Worm (Caenorhabditis elegans) whole organism, L4 larva: ENCODE data around the gene B0281.3.

Source experiments
- Y48G9A.11 ChIP-seq: fragments of 200-800 bp; sonication (Bioruptor generic); IDR thresholded peaks from 2 replicates; pipeline ENCODE4 v1.3.6; 2022; ENCODE audit warnings: missing genetic modification reagents, missing genetic modification characterization, missing compliant biosample characterization
- Y5F2A.4 ChIP-seq: fragments of 200-800 bp; sonication (Bioruptor generic); optimal IDR thresholded peaks from 2 replicates; lab custom pipeline; 2018; ENCODE audit warnings: mild to moderate bottlenecking, missing genetic modification characterization, missing compliant biosample characterization
- Y75B8A.6 ChIP-seq: fragments of 200-800 bp; sonication (Bioruptor generic); IDR thresholded peaks from 2 replicates; pipeline ENCODE4 v1.3.6; 2022; ENCODE audit warnings: missing genetic modification reagents, missing genetic modification characterization, missing compliant biosample characterization
- ZK546.5 ChIP-seq, 2 experiments: sonication (generic microtip); optimal IDR thresholded peaks; 2 replicates each; lab custom pipeline; 2017; ENCODE audit warnings: missing biosample characterization in 2 of 2, missing genetic modification characterization in 2 of 2
- aha-1 ChIP-seq: fragments of 150-350 bp; peaks from one replicate; lab custom pipeline; 2014; ENCODE audit warnings: missing biosample characterization, missing genetic modification characterization
- ama-1 ChIP-seq: fragments of 150-350 bp; optimal IDR thresholded peaks from 2 replicates; lab custom pipeline; 2014; ENCODE audit warnings: inconsistent platforms, mixed read lengths
- ceh-28 ChIP-seq: fragments of 150-350 bp; optimal IDR thresholded peaks from 2 replicates; lab custom pipeline; 2014; ENCODE audit warnings: missing biosample characterization, missing genetic modification reagents, missing genetic modification characterization
- ceh-82 ChIP-seq: sonication (generic microtip); optimal IDR thresholded peaks from 2 replicates; lab custom pipeline; 2017; ENCODE audit warnings: missing biosample characterization, missing genetic modification characterization
- cey-2 ChIP-seq: sonication (generic microtip); optimal IDR thresholded peaks from 3 replicates; lab custom pipeline; 2017; ENCODE audit warnings: missing genetic modification characterization, mild to moderate bottlenecking, missing compliant biosample characterization, antibody characterized with exemption, borderline replicate concordance; ENCODE audit not compliant: insufficient read depth
- duxl-1 ChIP-seq: sonication (generic microtip); optimal IDR thresholded peaks from 2 replicates; lab custom pipeline; 2016; ENCODE audit warnings: mild to moderate bottlenecking, missing genetic modification characterization, moderate library complexity, missing compliant biosample characterization; ENCODE audit not compliant: poor library complexity
- egl-43 ChIP-seq: fragments of 200-800 bp; sonication (Bioruptor generic); IDR thresholded peaks from 2 replicates; pipeline ENCODE4 v1.3.6; 2022; ENCODE audit warnings: missing genetic modification reagents, missing genetic modification characterization, missing compliant biosample characterization
- fos-1 ChIP-seq: fragments of 150-350 bp; optimal IDR thresholded peaks from 2 replicates; lab custom pipeline; 2014; ENCODE audit warnings: missing biosample characterization, missing genetic modification characterization
- lin-38 ChIP-seq: fragments of 200-800 bp; sonication (Bioruptor generic); IDR thresholded peaks from 2 replicates; pipeline ENCODE4 v1.3.6; 2022; ENCODE audit warnings: missing genetic modification reagents, missing genetic modification characterization, missing compliant biosample characterization
- madf-9 ChIP-seq: fragments of 200-800 bp; sonication (Bioruptor generic); conservative IDR thresholded peaks from 2 replicates; pipeline ENCODE4 v1.3.6; 2022; ENCODE audit warnings: missing genetic modification reagents, missing genetic modification characterization, missing compliant biosample characterization
- nhr-102 ChIP-seq: sonication (generic microtip); optimal IDR thresholded peaks from 2 replicates; lab custom pipeline; 2016; ENCODE audit warnings: mild to moderate bottlenecking, missing genetic modification characterization, moderate library complexity, missing compliant biosample characterization
- nhr-111 ChIP-seq: fragments of 200-800 bp; sonication (Bioruptor generic); optimal IDR thresholded peaks from 2 replicates; lab custom pipeline; 2018; ENCODE audit warnings: mild to moderate bottlenecking, missing genetic modification characterization, missing compliant biosample characterization
- nhr-25 ChIP-seq: sonication (generic microtip); optimal IDR thresholded peaks from 2 replicates; lab custom pipeline; 2017; ENCODE audit warnings: missing genetic modification characterization, mild to moderate bottlenecking, missing compliant biosample characterization, antibody characterized with exemption, moderate library complexity, borderline replicate concordance; ENCODE audit not compliant: insufficient read depth
- nhr-41 ChIP-seq: fragments of 200-800 bp; sonication (Bioruptor generic); IDR thresholded peaks from 2 replicates; pipeline ENCODE4 v1.3.6; 2022; ENCODE audit warnings: missing genetic modification reagents, missing genetic modification characterization, missing compliant biosample characterization
- nhr-76 ChIP-seq: fragments of 150-350 bp; optimal IDR thresholded peaks from 2 replicates; lab custom pipeline; 2014; ENCODE audit warnings: missing biosample characterization, missing genetic modification characterization
- pha-4 ChIP-seq, 2 experiments: fragments of 150-350 bp in 1 of 2; fragments of 200-800 bp in 1 of 2; sonication (Bioruptor generic) in 1 of 2; IDR thresholded peaks in 1 of 2; optimal IDR thresholded peaks in 1 of 2; 2 replicates each; pipeline versions ENCODE4 v1.3.6 to Lab custom; 2014 to 2022; ENCODE audit warnings: missing genetic modification characterization in 2 of 2, missing genetic modification reagents in 2 of 2, missing biosample characterization in 1 of 2, missing compliant biosample characterization in 1 of 2
- php-3 ChIP-seq: fragments of 200-800 bp; sonication (Bioruptor generic); IDR thresholded peaks from 2 replicates; pipeline ENCODE4 v1.3.6; 2022; ENCODE audit warnings: missing genetic modification reagents, missing genetic modification characterization, missing compliant biosample characterization
- pqm-1 ChIP-seq: sonication (generic microtip); optimal IDR thresholded peaks from 2 replicates; lab custom pipeline; 2017; ENCODE audit warnings: missing biosample characterization, missing genetic modification characterization
- saeg-2 ChIP-seq: fragments of 200-800 bp; sonication (Bioruptor generic); IDR thresholded peaks from 2 replicates; pipeline ENCODE4 v1.3.6; 2022; ENCODE audit warnings: missing genetic modification reagents, missing genetic modification characterization, missing compliant biosample characterization
- sdz-12 ChIP-seq: fragments of 200-800 bp; sonication (Bioruptor generic); optimal IDR thresholded peaks from 2 replicates; lab custom pipeline; 2018; ENCODE audit warnings: mild to moderate bottlenecking, missing genetic modification characterization, missing compliant biosample characterization
- tra-1 ChIP-seq: fragments of 200-800 bp; sonication (Bioruptor generic); IDR thresholded peaks from 2 replicates; pipeline ENCODE4 v1.3.6; 2022; ENCODE audit warnings: missing genetic modification reagents, missing genetic modification characterization, missing compliant biosample characterization
- unc-62 ChIP-seq, 3 experiments: fragments of 150-350 bp in 1 of 3; sonication (generic microtip); optimal IDR thresholded peaks in 2 of 3; peaks in 1 of 3; 1 replicate in 1 of 3; 2 replicates in 2 of 3; lab custom pipeline; 2014 to 2017; ENCODE audit warnings: missing biosample characterization in 3 of 3, missing genetic modification characterization in 3 of 3, missing genetic modification reagents in 3 of 3, missing genotype in 1 of 3
- vab-7 ChIP-seq: fragments of 200-800 bp; sonication (Bioruptor generic); IDR thresholded peaks from 2 replicates; pipeline ENCODE4 v1.3.6; 2022; ENCODE audit warnings: missing genetic modification reagents, missing genetic modification characterization, missing compliant biosample characterization
- zag-1 ChIP-seq: fragments of 150-350 bp; optimal IDR thresholded peaks from 2 replicates; lab custom pipeline; 2014; ENCODE audit warnings: missing biosample characterization, missing genetic modification characterization

The B0281.3 gene

ce11 chrII:2292027-2292426 lies 14.8 kb upstream of the B0281.3 start, which contains the start of gene K09F6.7:
Gene K09F6.7 (minus strand): TSS chrII:2292127.
- TF ChIP-seq saeg-2 (GFP tag; lab: Robert Waterston, UW): no peak
- TF ChIP-seq ceh-28 (tag; lab: Kevin White, UChicago): no peak
- no peak for TF ChIP-seq tra-1 (GFP tag; lab: Robert Waterston, UW)
- TF ChIP-seq sdz-12 (GFP tag; lab: Kevin White, UChicago): no peak
- TF ChIP-seq nhr-76: no peak
- TF ChIP-seq ceh-82 (tag; lab: Kevin White, UChicago): no peak
- no peak for TF ChIP-seq nhr-25 (tag; lab: Kevin White, UChicago)
- TF ChIP-seq ama-1 (lab: Kevin White, UChicago): no peak
- no peak for TF ChIP-seq pha-4 (GFP tag; IDR thresholded peaks at IDR 0.05; lab: Robert Waterston, UW)
- TF ChIP-seq pha-4 (tag; optimal IDR thresholded peaks at IDR 0.05; lab: Kevin White, UChicago): no peak

DNA sequence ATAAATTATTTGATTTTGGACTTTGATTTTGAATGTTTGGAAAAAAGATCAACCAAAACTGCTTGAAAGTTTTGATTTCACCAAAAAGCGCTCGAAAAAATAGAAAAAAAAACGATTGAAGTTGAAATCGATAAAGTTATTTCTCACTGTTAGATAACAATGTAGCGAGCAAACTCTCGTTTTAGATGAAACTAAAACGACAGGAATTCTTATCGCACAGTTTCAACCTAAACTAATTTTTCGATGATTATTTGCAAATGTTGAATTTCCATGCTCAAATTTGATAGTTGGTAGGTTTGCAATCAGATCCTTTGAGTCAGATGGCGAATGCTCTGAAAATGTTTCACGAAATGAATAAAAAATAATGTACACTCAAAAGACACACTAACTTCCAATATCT lies 14.3 kb upstream of the B0281.3 start:
- TF ChIP-seq Y5F2A.4 (no peak), pqm-1 (tag; lab: Kevin White, UChicago) (peak; percentile 73), unc-62 (GFP tag; optimal IDR thresholded peaks at IDR 0.05 in 1 of 2; lab: Kevin White, UChicago) (peak in 1 of 2 experiments; percentile 6), unc-62 (tag; optimal IDR thresholded peaks at IDR 0.05; lab: Kevin White, UChicago) (no peak)

ce11 chrII:2295817-2296315 lies 11.0 kb upstream of the B0281.3 start, which contains the start of gene fbxc-25:
Gene fbxc-25 (minus strand): TSS chrII:2296265.
- TF ChIP-seq aha-1 (tag; lab: Kevin White, UChicago): peak; percentile 91
- no peak for TF ChIP-seq ZK546.5 (tag; optimal IDR thresholded peaks at IDR 0.05; lab: Kevin White, UChicago)
- no peak for TF ChIP-seq duxl-1 (tag; lab: Kevin White, UChicago)
- TF ChIP-seq unc-62 (GFP tag; optimal IDR thresholded peaks at IDR 0.05 in 1 of 2; lab: Kevin White, UChicago): peak in 1 of 2 experiments; percentile 65
- TF ChIP-seq unc-62 (tag; optimal IDR thresholded peaks at IDR 0.05; lab: Kevin White, UChicago): no peak
- TF ChIP-seq zag-1: no peak

DNA sequence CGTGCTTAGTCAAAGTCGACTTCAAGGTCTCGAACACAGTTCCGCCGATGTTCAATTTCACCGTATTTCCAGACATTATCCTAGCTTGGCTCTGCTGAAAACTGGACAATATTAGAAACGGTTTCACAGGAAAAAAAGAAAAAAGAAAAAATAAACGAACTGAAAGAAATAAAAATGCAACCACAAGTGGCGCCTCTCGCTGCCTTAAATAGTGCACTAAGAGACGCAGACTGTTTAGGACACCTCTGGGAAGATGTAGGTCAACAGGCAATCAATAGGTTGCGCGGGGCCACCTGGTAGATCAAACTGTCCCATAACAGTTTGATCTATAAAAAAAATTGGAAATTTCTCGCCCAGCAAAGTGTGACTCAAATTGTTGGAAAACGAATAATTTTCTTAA lies 8.1 kb upstream of the B0281.3 start, which contains the start of gene B0281.4:
Gene B0281.4, minus strand, starts transcription at position 101 of the 400 bp plus-strand sequence.
- no peak for TF ChIP-seq fos-1 (tag; lab: Kevin White, UChicago)
- TF ChIP-seq lin-38 (GFP tag; lab: Robert Waterston, UW): no peak
- no peak for TF ChIP-seq nhr-41 (GFP tag; lab: Robert Waterston, UW)
- TF ChIP-seq php-3 (GFP tag; lab: Robert Waterston, UW): no peak
- TF ChIP-seq cey-2: no peak
- no peak for TF ChIP-seq pha-4 (GFP tag; IDR thresholded peaks at IDR 0.05; lab: Robert Waterston, UW)
- TF ChIP-seq pha-4 (tag; optimal IDR thresholded peaks at IDR 0.05; lab: Kevin White, UChicago): no peak
- TF ChIP-seq madf-9 (GFP tag; lab: Robert Waterston, UW): no peak

- TF ChIP-seq Y75B8A.6 (GFP tag; lab: Robert Waterston, UW) (no peak), aha-1 (tag; lab: Kevin White, UChicago) (peak; percentile 29), Y48G9A.11 (GFP tag; lab: Robert Waterston, UW) (no peak)
Observed at ce11 chrII:2300861-2301260, 6.0 kb upstream of the B0281.3 start, which contains the start of gene B0281.5. Gene B0281.5 (minus strand): TSS chrII:2300961.

- TF ChIP-seq vab-7 (GFP tag; lab: Robert Waterston, UW) (no peak), nhr-111 (GFP tag; lab: Kevin White, UChicago) (no peak), egl-43 (GFP tag; lab: Robert Waterston, UW) (no peak), nhr-102 (tag; lab: Kevin White, UChicago) (no peak)
Observed at ce11 chrII:2302330-2302729, 4.5 kb upstream of the B0281.3 start, which contains the start of gene B0281.6. Gene B0281.6 (minus strand): TSS chrII:2302430.
